Worm (Caenorhabditis elegans): ENCODE data around the gene Y66D12A.19.

Y66D12A.19 gene

DNA sequence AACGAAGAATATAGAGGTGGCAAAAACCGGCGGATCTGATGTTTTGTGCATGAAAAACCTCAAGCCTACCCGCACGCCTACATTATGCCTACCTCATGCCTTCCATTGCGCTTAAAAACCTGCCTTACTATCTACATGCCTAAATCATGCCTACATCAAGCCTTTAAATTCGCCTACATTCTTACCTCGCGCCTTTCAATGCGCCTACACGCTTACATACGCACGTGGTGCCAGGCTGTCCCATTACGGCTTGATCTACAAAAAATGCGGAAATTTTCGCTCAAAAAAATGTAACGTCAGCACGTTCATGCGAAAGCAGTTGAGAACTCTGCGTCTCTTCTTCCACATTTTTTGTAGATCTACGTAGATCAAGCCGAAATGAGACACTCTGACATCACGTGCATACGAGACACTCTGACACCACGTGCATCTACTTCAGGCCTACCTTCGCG, 24.7 kb upstream of the Y66D12A.19 start, which contains the start of gene fbxa-220:
TSS of gene fbxa-220 (minus strand) at position 51 of the 452 bp plus-strand sequence.
- TF ChIP-seq unc-62 (GFP tag; optimal IDR thresholded peaks at IDR 0.05), result no peak

DNA sequence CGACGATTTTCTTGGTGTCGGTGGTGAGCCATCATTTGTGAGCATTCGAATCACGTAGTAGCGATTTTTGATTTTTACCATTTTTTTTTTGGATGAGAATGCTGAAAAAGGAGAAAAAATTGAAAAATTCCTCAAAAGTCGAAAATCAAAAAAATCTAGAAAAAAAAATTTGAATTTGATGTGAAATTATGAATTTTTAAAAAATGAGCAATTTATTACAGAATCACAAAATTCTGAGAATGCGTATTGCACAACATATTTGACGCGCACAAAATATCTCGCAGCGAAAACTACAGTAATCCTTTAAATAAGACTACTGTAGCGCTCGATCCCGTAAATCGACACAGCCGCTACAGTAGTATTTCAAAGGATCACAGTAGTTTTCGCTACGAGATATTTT, 21.6 kb upstream of the Y66D12A.19 start, which contains the start of gene popl-5:
TSS of gene popl-5 (minus strand) at position 101 of the 400 bp plus-strand sequence.
- TF ChIP-seq unc-62 (GFP tag; optimal IDR thresholded peaks at IDR 0.05), result no peak

- no peak for TF ChIP-seq unc-62 (GFP tag; optimal IDR thresholded peaks at IDR 0.05)
Measured at ce11 chrIII:11488662-11489349, 20.1 kb upstream of the Y66D12A.19 start.

- TF ChIP-seq unc-62 (GFP tag; optimal IDR thresholded peaks at IDR 0.05), result no peak
Measured at ce11 chrIII:11489601-11490000, 19.3 kb upstream of the Y66D12A.19 start.

DNA sequence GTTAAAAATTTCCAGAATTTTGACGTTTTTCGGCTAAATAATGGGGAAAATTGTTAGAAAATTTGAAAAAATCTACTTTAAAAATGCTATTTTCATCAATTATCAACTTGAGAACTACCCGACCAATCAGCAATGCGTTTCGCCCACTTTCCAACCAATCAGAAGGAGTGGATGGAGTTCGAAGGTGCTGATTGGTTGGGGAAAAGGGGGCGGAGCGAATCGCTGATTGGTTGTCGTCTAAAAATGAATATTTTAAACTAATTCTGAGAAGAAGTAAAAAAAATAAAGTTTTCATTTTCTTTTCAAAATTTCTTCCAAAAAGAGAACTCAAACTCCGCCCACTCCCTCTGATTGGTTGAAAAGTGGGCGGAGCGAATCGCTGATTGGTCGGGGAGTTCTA, 18.7 kb upstream of the Y66D12A.19 start:
- no peak for TF ChIP-seq unc-62 (GFP tag; optimal IDR thresholded peaks at IDR 0.05)

DNA sequence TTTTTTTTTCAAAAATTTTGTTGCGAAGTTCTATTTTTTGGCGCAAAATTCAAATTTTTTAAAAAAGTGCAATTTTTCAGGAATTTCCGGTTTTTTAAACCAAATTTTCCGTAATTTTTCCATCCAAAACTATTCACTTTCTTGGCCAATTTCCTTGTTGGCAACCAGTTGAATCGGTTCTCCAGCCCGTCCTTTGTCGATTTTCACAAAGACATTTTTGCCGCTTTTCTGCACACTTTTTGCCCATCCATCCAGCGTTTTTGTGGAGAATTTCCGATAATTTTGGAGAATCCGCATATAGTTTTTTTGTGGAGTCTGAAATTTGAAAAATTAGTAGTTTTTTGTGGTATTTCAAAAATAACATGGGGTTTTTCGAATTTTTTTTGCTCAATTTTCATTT, 16.4 kb upstream of the Y66D12A.19 start:
- TF ChIP-seq unc-62 (GFP tag; optimal IDR thresholded peaks at IDR 0.05), result no peak

DNA sequence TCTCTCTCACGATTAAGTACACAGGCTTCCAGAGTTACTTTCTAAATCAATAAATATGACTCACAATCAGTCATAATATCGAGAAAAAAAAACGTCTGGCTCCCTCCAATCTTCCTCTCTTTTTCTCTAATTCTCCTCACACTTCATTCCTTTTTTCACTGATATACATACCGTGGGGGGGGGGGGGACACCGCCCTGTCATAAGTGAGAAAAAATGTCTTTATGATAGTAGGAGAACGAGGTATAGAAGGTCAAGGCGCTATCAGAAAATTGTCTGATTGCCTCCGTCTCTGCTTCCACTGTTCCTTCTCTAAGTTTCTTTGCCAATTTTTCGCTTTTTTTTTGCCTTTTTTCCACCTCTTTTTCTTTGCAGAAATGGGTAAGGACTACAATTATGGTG, 12.4 kb upstream of the Y66D12A.19 start, which contains the start of gene Y66D12A.24:
TSS of gene Y66D12A.24 (plus strand) at position 370 of the 400 bp plus-strand sequence.
- TF ChIP-seq unc-62 (GFP tag; optimal IDR thresholded peaks at IDR 0.05), result no peak

- no peak for TF ChIP-seq unc-62 (GFP tag; optimal IDR thresholded peaks at IDR 0.05)
Measured at ce11 chrIII:11500647-11501046, 8.2 kb upstream of the Y66D12A.19 start, which contains the start of gene nars-2. TSS of gene nars-2 (minus strand) at chrIII:11500747.

- TF ChIP-seq unc-62 (GFP tag; optimal IDR thresholded peaks at IDR 0.05), result no peak
Measured at ce11 chrIII:11502753-11503152, 6.1 kb upstream of the Y66D12A.19 start, which contains the start of gene tin-10. TSS of gene tin-10 (minus strand) at chrIII:11502853.

DNA sequence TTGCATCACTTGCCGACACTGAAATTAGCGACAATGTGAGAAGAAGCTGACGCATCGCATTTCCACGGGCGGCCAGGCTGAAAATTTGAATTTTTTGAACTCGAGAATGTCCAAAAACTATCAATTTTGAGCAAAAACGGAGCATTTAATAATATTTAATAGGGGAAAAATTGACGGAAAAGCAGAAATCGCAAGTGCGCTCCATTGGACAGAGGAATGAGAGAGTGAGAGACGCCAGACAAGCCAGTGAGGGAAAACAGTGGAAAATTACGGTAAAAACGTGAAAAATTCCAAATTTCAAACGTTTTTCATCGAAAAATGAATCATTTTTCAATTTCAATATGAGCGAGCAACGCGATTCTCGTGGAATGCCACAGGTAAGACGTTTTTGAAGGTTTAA, 3.7 kb upstream of the Y66D12A.19 start, which contains the start of the genes Y66D12A.21 and spe-6:
TSS of gene Y66D12A.21 (minus strand) at position 90 of the 400 bp plus-strand sequence.
TSS of gene spe-6 (plus strand) at position 276 of the 400 bp plus-strand sequence.
- TF ChIP-seq unc-62 (GFP tag; optimal IDR thresholded peaks at IDR 0.05), result no peak

ce11 chrIII:11505621-11506020, 3.3 kb upstream of the Y66D12A.19 start:
- TF ChIP-seq unc-62 (GFP tag; optimal IDR thresholded peaks at IDR 0.05), result no peak

DNA sequence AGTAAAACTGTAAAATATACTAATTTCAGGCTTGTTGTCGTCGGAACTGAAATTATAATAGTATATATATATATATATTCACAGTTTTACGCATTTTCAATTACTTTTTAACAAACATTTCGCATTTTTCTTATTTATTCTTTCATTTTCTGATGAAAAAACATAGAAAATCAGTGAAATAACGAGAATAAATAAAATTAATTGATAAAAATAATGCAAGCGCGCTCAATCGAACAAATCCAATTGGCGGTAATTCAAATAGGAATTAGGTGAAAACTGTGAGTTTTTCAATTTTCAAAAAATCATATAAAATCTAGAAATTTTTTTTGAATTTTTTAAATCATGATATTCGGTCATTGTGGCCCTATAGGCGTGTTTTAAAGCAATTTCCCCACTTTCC, 1.2 kb downstream of the Y66D12A.19 start:
- no peak for TF ChIP-seq unc-62 (GFP tag; optimal IDR thresholded peaks at IDR 0.05)

DNA sequence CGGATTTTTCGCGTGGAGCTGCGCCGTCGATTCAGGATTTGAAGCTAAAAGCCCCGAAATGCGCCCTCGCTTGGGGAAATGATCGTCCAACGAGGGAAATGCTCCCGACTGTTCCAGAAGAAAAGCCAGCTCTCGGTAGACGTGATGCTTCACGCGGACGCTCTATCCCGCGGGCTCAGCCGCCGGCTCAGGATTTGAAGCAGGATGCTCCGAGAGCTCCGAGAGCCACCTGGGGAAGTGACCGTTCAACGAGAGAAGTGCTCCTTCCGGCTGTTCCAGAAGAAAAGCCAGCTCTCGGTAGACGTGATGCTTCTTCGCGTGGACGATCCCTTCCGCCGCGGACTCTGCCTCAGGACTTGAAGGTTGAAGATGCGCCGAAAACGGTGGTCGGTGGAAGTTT, 1.9 kb downstream of the Y66D12A.19 start:
- no peak for TF ChIP-seq unc-62 (GFP tag; optimal IDR thresholded peaks at IDR 0.05)

- TF ChIP-seq unc-62 (GFP tag; optimal IDR thresholded peaks at IDR 0.05), result no peak
Measured at ce11 chrIII:11523504-11524025, 14.7 kb downstream of the Y66D12A.19 start, which contains the start of the genes Y66D12A.16 and such-1. TSS of gene Y66D12A.16 (plus strand) at chrIII:11523554. TSS of gene such-1 (minus strand) at chrIII:11523759.

ce11 chrIII:11524073-11524472, 15.2 kb downstream of the Y66D12A.19 start:
- TF ChIP-seq unc-62 (GFP tag; optimal IDR thresholded peaks at IDR 0.05), result no peak

DNA sequence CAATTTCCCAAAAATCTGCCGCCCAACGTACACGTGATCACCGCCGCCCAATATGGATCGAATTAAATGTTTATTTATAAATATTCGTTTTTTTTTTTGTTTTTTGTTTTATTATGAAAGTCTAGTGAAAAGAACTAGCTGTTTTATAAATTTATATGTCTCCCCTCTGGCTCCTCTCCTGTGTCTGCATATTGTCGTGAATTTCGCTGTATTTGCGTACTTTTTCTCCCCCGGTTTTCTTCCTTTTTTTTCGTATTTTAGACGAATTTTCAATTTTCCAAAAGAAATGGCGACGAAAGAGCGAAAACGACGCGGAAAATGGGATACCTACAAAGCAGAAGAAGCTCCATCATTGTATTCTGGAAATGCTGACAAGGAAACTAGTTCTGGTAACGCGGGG, 17.5 kb downstream of the Y66D12A.19 start, which contains the start of gene xpb-1:
TSS of gene xpb-1 (plus strand) at position 262 of the 400 bp plus-strand sequence.
- no peak for TF ChIP-seq unc-62 (GFP tag; optimal IDR thresholded peaks at IDR 0.05)

Data from whole organism, dauer.